Worm (Caenorhabditis elegans) whole organism, late embryonic: ENCODE data around the gene lars-1.

Experiments used
- ama-1 ChIP-seq: fragments of 150-350 bp; optimal IDR thresholded peaks from 2 replicates; lab custom pipeline; 2014
- ceh-19 ChIP-seq: fragments of 200-800 bp; sonication (Bioruptor generic); optimal IDR thresholded peaks from 2 replicates; lab custom pipeline; 2018; ENCODE audit warnings: mild to moderate bottlenecking, missing genetic modification characterization, missing compliant biosample characterization
- ceh-31 ChIP-seq: sonication (generic microtip); optimal IDR thresholded peaks from 2 replicates; lab custom pipeline; 2016; ENCODE audit warnings: missing genetic modification characterization, missing compliant biosample characterization
- ceh-34 ChIP-seq: sonication (generic microtip); optimal IDR thresholded peaks from 2 replicates; lab custom pipeline; 2016; ENCODE audit warnings: mild to moderate bottlenecking, missing genetic modification characterization, missing compliant biosample characterization
- ceh-9 ChIP-seq: sonication (generic microtip); optimal IDR thresholded peaks from 2 replicates; lab custom pipeline; 2016; ENCODE audit warnings: mild to moderate bottlenecking, missing genetic modification characterization, inconsistent platforms, missing compliant biosample characterization
- nfya-1 ChIP-seq: sonication (generic microtip); optimal IDR thresholded peaks from 2 replicates; lab custom pipeline; 2017; ENCODE audit warnings: missing genetic modification characterization, mild to moderate bottlenecking, missing compliant biosample characterization, antibody characterized with exemption, moderate library complexity
- nhr-11 ChIP-seq: fragments of 150-350 bp; optimal IDR thresholded peaks from 2 replicates; lab custom pipeline; 2014; ENCODE audit warnings: missing biosample characterization, missing genetic modification characterization
- odd-2 ChIP-seq: sonication (generic microtip); optimal IDR thresholded peaks from 2 replicates; lab custom pipeline; 2017; ENCODE audit warnings: antibody characterized with exemption, mild to moderate bottlenecking, missing genetic modification characterization, missing compliant biosample characterization
- sox-4 ChIP-seq: sonication (generic microtip); optimal IDR thresholded peaks from 2 replicates; lab custom pipeline; 2017; ENCODE audit warnings: mild to moderate bottlenecking, missing genetic modification characterization, inconsistent platforms, missing compliant biosample characterization
- tbx-2 ChIP-seq: sonication (generic microtip); optimal IDR thresholded peaks from 2 replicates; lab custom pipeline; 2016; ENCODE audit warnings: missing genetic modification characterization, missing compliant biosample characterization
- unc-42 ChIP-seq: sonication (generic microtip); optimal IDR thresholded peaks from 2 replicates; lab custom pipeline; 2016; ENCODE audit warnings: missing genotype, missing genetic modification characterization, missing compliant biosample characterization

- TF ChIP-seq nhr-11 (tag; lab: Kevin White, UChicago) (no peak), ceh-9 (tag; lab: Kevin White, UChicago) (no peak), ceh-31 (tag; lab: Kevin White, UChicago) (peak; percentile 89), unc-42 (tag; lab: Kevin White, UChicago) (peak; percentile 47), ceh-34 (tag; lab: Kevin White, UChicago) (peak; percentile 28), tbx-2 (peak; percentile 81), ama-1 (lab: Kevin White, UChicago) (no peak), sox-4 (tag; lab: Kevin White, UChicago) (no peak), odd-2 (tag; lab: Kevin White, UChicago) (no peak), nfya-1 (peak; percentile 67), ceh-19 (GFP tag; lab: Kevin White, UChicago) (no peak)
Observed at ce11 chrIII:4196301-4196987, 9.8 kb upstream of the lars-1 start.
